Worm (Caenorhabditis elegans): ENCODE results near the gene H20J04.7.

Gene H20J04.7

ce11 chrII:4376295-4377172 lies 21.4 kb upstream of the H20J04.7 start, which contains the start of gene ntl-2 (continued):
- TF ChIP-seq sox-4 (tag; optimal IDR thresholded peaks at IDR 0.05): peak; percentile 73
- no peak for TF ChIP-seq nhr-84 (tag; optimal IDR thresholded peaks at IDR 0.05)

ce11 chrII:4374885-4375284 lies 19.8 kb upstream of the H20J04.7 start:
- TF ChIP-seq nhr-85 (tag) (no peak), nhr-47 (tag; optimal IDR thresholded peaks at IDR 0.05) (no peak), nhr-11 (tag; optimal IDR thresholded peaks at IDR 0.05) (no peak), skn-1 (tag; optimal IDR thresholded peaks at IDR 0.05) (no peak), aly-2 (tag; optimal IDR thresholded peaks at IDR 0.05) (no peak), nhr-76 (tag; optimal IDR thresholded peaks at IDR 0.05) (no peak), sox-4 (tag; optimal IDR thresholded peaks at IDR 0.05) (no peak), swsn-7 (tag; optimal IDR thresholded peaks at IDR 0.05) (no peak), unc-30 (tag; optimal IDR thresholded peaks at IDR 0.05) (no peak)

- TF ChIP-seq efl-1 (optimal IDR thresholded peaks at IDR 0.05) (no peak), efl-1 (GFP tag; optimal IDR thresholded peaks at IDR 0.05 in 1 of 2) (peak in 1 of 2 experiments; percentile 8), dsc-1 (tag; optimal IDR thresholded peaks at IDR 0.05) (no peak)
These were observed 17.8 kb upstream of the H20J04.7 start for ce11 chrII:4372867-4373397.

ce11 chrII:4372406-4372805 lies 17.3 kb upstream of the H20J04.7 start, which contains the start of gene paic-1:
Gene paic-1, minus strand, starts transcription at chrII:4372525.
- TF ChIP-seq nhr-47 (tag; optimal IDR thresholded peaks at IDR 0.05): peak; percentile 28
- TF ChIP-seq nhr-71 (tag; optimal IDR thresholded peaks at IDR 0.05): peak; percentile 4
- TF ChIP-seq elt-2 (tag; optimal IDR thresholded peaks at IDR 0.05): peak; percentile 72
- no peak for TF ChIP-seq pqm-1 (tag; optimal IDR thresholded peaks at IDR 0.05)

- TF ChIP-seq nhr-77 (tag; optimal IDR thresholded peaks at IDR 0.05) (no peak), hlh-4 (tag; optimal IDR thresholded peaks at IDR 0.05) (no peak), unc-98 (GFP tag; IDR thresholded peaks at IDR 0.05) (no peak), ceh-88 (GFP tag; IDR thresholded peaks at IDR 0.05) (no peak), ceh-90 (tag; optimal IDR thresholded peaks at IDR 0.05) (no peak), unc-130 (tag; optimal IDR thresholded peaks at IDR 0.05) (no peak), sox-4 (tag; optimal IDR thresholded peaks at IDR 0.05) (no peak), aha-1 (tag; optimal IDR thresholded peaks at IDR 0.05) (no peak), mab-9 (GFP tag; IDR thresholded peaks at IDR 0.05) (no peak), ztf-4 (tag; optimal IDR thresholded peaks at IDR 0.05) (no peak), ces-1 (GFP tag; optimal IDR thresholded peaks at IDR 0.05) (no peak), lir-3 (tag; optimal IDR thresholded peaks at IDR 0.05; ENCODE audit: poor library complexity) (no peak), alr-1 (tag; optimal IDR thresholded peaks at IDR 0.05; ENCODE audit: borderline replicate concordance) (no peak), sup-37 (GFP tag; optimal IDR thresholded peaks at IDR 0.05) (no peak)
These were observed 15.7 kb upstream of the H20J04.7 start for ce11 chrII:4370842-4371241.

ce11 chrII:4369715-4370114 lies 14.6 kb upstream of the H20J04.7 start:
- TF ChIP-seq egl-27 (tag; optimal IDR thresholded peaks at IDR 0.05): no peak
- TF ChIP-seq ceh-88 (GFP tag; IDR thresholded peaks at IDR 0.05): no peak
- TF ChIP-seq alr-1 (tag; optimal IDR thresholded peaks at IDR 0.05; ENCODE audit: borderline replicate concordance): no peak
- no peak for TF ChIP-seq Y116A8C.19 (tag; optimal IDR thresholded peaks at IDR 0.05; ENCODE audit: borderline replicate concordance)
- TF ChIP-seq jun-1 (tag; optimal IDR thresholded peaks at IDR 0.05): no peak
- TF ChIP-seq isw-1 (GFP tag; IDR thresholded peaks at IDR 0.05): no peak
- no peak for TF ChIP-seq hlh-17 (GFP tag; optimal IDR thresholded peaks at IDR 0.05; ENCODE audit: borderline replicate concordance)
- TF ChIP-seq fos-1 (tag; optimal IDR thresholded peaks at IDR 0.05): no peak
- TF ChIP-seq nhr-20 (tag; optimal IDR thresholded peaks at IDR 0.05): no peak
- TF ChIP-seq mep-1 (tag; optimal IDR thresholded peaks at IDR 0.05): no peak
- no peak for TF ChIP-seq mef-2 (tag; optimal IDR thresholded peaks at IDR 0.05)
- no peak for TF ChIP-seq egl-13 (tag; optimal IDR thresholded peaks at IDR 0.05)
- TF ChIP-seq ceh-63 (GFP tag; optimal IDR thresholded peaks at IDR 0.05): no peak
